Worm (Caenorhabditis elegans) whole organism, L2 larva: ENCODE data around the gene F53F1.3.

Source experiments
- ama-1 ChIP-seq: fragments of 150-350 bp; optimal IDR thresholded peaks from 2 replicates; lab custom pipeline; 2018; ENCODE audit warnings: inconsistent platforms
- crh-2 ChIP-seq: sonication (generic microtip); optimal IDR thresholded peaks from 2 replicates; lab custom pipeline; 2017; ENCODE audit warnings: missing biosample characterization, missing genetic modification characterization
- fos-1 ChIP-seq: fragments of 150-350 bp; optimal IDR thresholded peaks from 2 replicates; lab custom pipeline; 2014; ENCODE audit warnings: missing biosample characterization, missing genetic modification characterization
- mab-5 ChIP-seq: fragments of 150-350 bp; optimal IDR thresholded peaks from 2 replicates; lab custom pipeline; 2014; ENCODE audit warnings: missing biosample characterization, missing genetic modification characterization
- nhr-237 ChIP-seq: fragments of 150-350 bp; optimal IDR thresholded peaks from 2 replicates; lab custom pipeline; 2014; ENCODE audit warnings: missing biosample characterization, missing genetic modification characterization
- zag-1 ChIP-seq: fragments of 150-350 bp; optimal IDR thresholded peaks from 2 replicates; lab custom pipeline; 2014; ENCODE audit warnings: missing biosample characterization, missing genetic modification characterization
- ztf-11 ChIP-seq: sonication (generic microtip); optimal IDR thresholded peaks from 2 replicates; lab custom pipeline; 2017; ENCODE audit warnings: missing biosample characterization, missing genetic modification characterization

DNA sequence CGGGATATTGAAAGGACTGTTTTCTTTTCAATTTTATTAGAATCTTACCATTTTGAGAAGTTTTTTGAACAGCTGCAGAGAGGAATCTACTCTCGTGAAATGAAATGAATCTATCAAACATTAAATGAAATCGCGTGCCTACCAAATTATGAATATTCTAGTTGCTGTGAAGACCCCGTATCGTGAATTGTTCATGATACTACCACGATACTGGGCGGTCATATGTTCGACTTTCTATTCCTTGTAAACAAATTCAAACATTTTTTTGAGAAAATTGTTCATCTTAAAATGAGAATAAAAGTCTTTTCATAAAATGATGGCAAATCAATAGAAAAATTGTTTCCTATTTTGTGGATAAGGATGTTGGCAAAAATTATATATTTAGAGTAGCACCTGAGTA is 22.2 kb upstream of the F53F1.3 start, which contains the start of gene gcy-34:
- no peak for TF ChIP-seq fos-1 (tag; lab: Kevin White, UChicago)
- TF ChIP-seq zag-1 (tag; lab: Kevin White, UChicago): no peak
- no peak for TF ChIP-seq mab-5
- no peak for TF ChIP-seq nhr-237 (tag; lab: Kevin White, UChicago)
- no peak for TF ChIP-seq ama-1 (lab: Kevin White, UChicago)
- no peak for TF ChIP-seq ztf-11 (tag; lab: Kevin White, UChicago)
- TF ChIP-seq crh-2: no peak
